Worm (Caenorhabditis elegans): Measurements from ENCODE around the gene hacl-1.

hacl-1 gene

DNA sequence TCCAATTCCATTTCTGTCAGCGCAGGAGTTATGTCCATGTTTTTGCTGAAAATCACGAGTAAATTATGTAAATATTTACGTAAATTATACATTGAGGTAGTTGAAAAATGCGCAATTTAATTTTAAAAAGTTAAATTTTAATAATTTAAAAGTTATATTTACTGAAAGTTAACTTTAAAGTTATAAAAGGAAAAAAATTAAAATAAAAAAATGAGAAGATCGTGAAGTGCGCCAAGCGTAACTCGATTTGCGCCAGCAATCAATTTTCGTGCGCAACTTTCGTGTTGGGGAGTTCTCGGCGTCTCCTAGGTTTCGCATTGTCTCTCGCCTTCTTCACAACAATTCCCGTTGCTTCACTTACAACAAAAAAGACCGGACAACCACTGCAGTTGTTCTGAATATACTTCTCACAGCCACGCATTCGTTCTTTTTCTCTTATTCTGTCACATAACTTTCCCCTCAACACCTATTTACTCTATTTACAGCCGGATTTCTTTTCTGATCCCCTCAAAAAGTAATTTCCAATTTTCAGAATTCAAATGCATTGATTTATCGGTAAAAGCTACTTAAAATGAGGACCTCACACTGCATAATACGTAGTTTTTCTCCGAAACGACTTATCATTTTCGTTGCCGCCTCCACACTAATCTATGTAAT lies 19.1 kb downstream of the hacl-1 start, which contains the start of the genes metl-1 and W02B12.11 (continued):
- no peak for TF ChIP-seq nhr-179 (tag; optimal IDR thresholded peaks at IDR 0.05)
- TF ChIP-seq lag-1 (GFP tag; IDR thresholded peaks at IDR 0.05) = no peak
- TF ChIP-seq tbp1 (GFP tag; optimal IDR thresholded peaks at IDR 0.05) = peak; percentile 68
- TF ChIP-seq ets-4 (GFP tag; optimal IDR thresholded peaks at IDR 0.05) = no peak
- TF ChIP-seq sdz-38 (tag; optimal IDR thresholded peaks at IDR 0.05) = no peak
- TF ChIP-seq pbrm-1 (GFP tag; IDR thresholded peaks at IDR 0.05) = peak; percentile 90
- no peak for TF ChIP-seq ztf-3 (GFP tag; optimal IDR thresholded peaks at IDR 0.05)
- peak; percentile 75 for TF ChIP-seq lsl-1 (GFP tag; optimal IDR thresholded peaks at IDR 0.05)
- TF ChIP-seq madf-6 (GFP tag; IDR thresholded peaks at IDR 0.05) = peak; percentile 91
- TF ChIP-seq snpc-1.3 (tag; optimal IDR thresholded peaks at IDR 0.05; ENCODE audit: insufficient read depth) = no peak
- TF ChIP-seq C06A6.2 (GFP tag; conservative IDR thresholded peaks at IDR 0.05) = peak; percentile 69
- TF ChIP-seq ama-1 (optimal IDR thresholded peaks at IDR 0.05) = no peak
- TF ChIP-seq ama-1 (GFP tag; optimal IDR thresholded peaks at IDR 0.05) = no peak
- no peak for TF ChIP-seq Y79H2A.3 (GFP tag; conservative IDR thresholded peaks at IDR 0.05)
- TF ChIP-seq ztf-6 (GFP tag; IDR thresholded peaks at IDR 0.05) = no peak
- TF ChIP-seq let-607 (tag; optimal IDR thresholded peaks at IDR 0.05) = peak in 1 of 2 experiments; percentile 57
- peak; percentile 64 for TF ChIP-seq gei-17 (GFP tag; optimal IDR thresholded peaks at IDR 0.05)
- peak; percentile 61 for TF ChIP-seq xnd-1 (tag; optimal IDR thresholded peaks at IDR 0.05)
- peak; percentile 83 for TF ChIP-seq K11D2.4 (GFP tag; IDR thresholded peaks at IDR 0.05)
- TF ChIP-seq ceh-27 (GFP tag; optimal IDR thresholded peaks at IDR 0.05) = peak; percentile 43
- no peak for TF ChIP-seq nhr-120 (GFP tag; IDR thresholded peaks at IDR 0.05)
- no peak for TF ChIP-seq mxl-1 (tag; optimal IDR thresholded peaks at IDR 0.05)
- no peak for TF ChIP-seq tbx-9 (tag; optimal IDR thresholded peaks at IDR 0.05; ENCODE audit: borderline replicate concordance)
- TF ChIP-seq hmg-20 (GFP tag; IDR thresholded peaks at IDR 0.05) = peak; percentile 80
- TF ChIP-seq ceh-100 (GFP tag; IDR thresholded peaks at IDR 0.05) = peak; percentile 76
- TF ChIP-seq ekl-4 (GFP tag; IDR thresholded peaks at IDR 0.05) = peak; percentile 92
- TF ChIP-seq efl-1 (GFP tag; optimal IDR thresholded peaks at IDR 0.05) = no peak
- TF ChIP-seq D2030.7 (GFP tag; IDR thresholded peaks at IDR 0.05) = peak; percentile 80
- peak; percentile 44 for TF ChIP-seq ztf-26 (tag; optimal IDR thresholded peaks at IDR 0.05)
- TF ChIP-seq hlh-12 (tag; optimal IDR thresholded peaks at IDR 0.05) = no peak
- peak; percentile 70 for TF ChIP-seq repo-1 (tag; optimal IDR thresholded peaks at IDR 0.05)
- TF ChIP-seq K12H6.12 (tag; optimal IDR thresholded peaks at IDR 0.05) = peak; percentile 23
- no peak for TF ChIP-seq F10E7.11 (tag; optimal IDR thresholded peaks at IDR 0.05)
- no peak for TF ChIP-seq nhr-27 (tag; optimal IDR thresholded peaks at IDR 0.05)
- no peak for TF ChIP-seq hlh-26 (GFP tag; conservative IDR thresholded peaks at IDR 0.05)
- peak; percentile 69 for TF ChIP-seq ZK185.1 (tag; optimal IDR thresholded peaks at IDR 0.05; ENCODE audit: poor library complexity, severe bottlenecking)
- TF ChIP-seq akir-1 (GFP tag; optimal IDR thresholded peaks at IDR 0.05) = no peak
- TF ChIP-seq ceh-79 (tag; optimal IDR thresholded peaks at IDR 0.05) = no peak
- no peak for TF ChIP-seq T26A5.8 (tag; optimal IDR thresholded peaks at IDR 0.05)
- TF ChIP-seq nfyb-1 (GFP tag; IDR thresholded peaks at IDR 0.05) = peak; percentile 87
- TF ChIP-seq ztf-18 (tag; optimal IDR thresholded peaks at IDR 0.05) = peak; percentile 99
- TF ChIP-seq snpc-3.4 (tag; optimal IDR thresholded peaks at IDR 0.05) = peak; percentile 41
- TF ChIP-seq dox-1 (GFP tag; IDR thresholded peaks at IDR 0.05) = peak; percentile 89
- TF ChIP-seq attf-3 (GFP tag; conservative IDR thresholded peaks at IDR 0.05) = peak; percentile 69
- no peak for TF ChIP-seq Y67H2A.10 (GFP tag; conservative IDR thresholded peaks at IDR 0.05)
- peak; percentile 67; the same call in 1 of the 2 replicates for TF ChIP-seq C17E4.6 (GFP tag; IDR thresholded peaks at IDR 0.05)
- TF ChIP-seq Y53F4B.3 (GFP tag; IDR thresholded peaks at IDR 0.05) = no peak
- no peak for TF ChIP-seq hrde-1 (tag; optimal IDR thresholded peaks at IDR 0.05; ENCODE audit: borderline replicate concordance)

Data from whole organism, young adult.